Worm (Caenorhabditis elegans) whole organism, young adult: ENCODE results near the gene C31H1.2.

Source experiments
- B0019.2 ChIP-seq: fragments of 200-800 bp; sonication (Bioruptor generic); conservative IDR thresholded peaks from 2 replicates; pipeline ENCODE4 v1.3.6; 2022; ENCODE audit warnings: missing genetic modification reagents, missing genetic modification characterization, missing compliant biosample characterization
- C17E4.6 ChIP-seq: fragments of 200-800 bp; sonication (Bioruptor generic); IDR thresholded peaks from 2 replicates; pipeline ENCODE4 v1.3.6; 2022; ENCODE audit warnings: missing genetic modification reagents, missing genetic modification characterization, missing compliant biosample characterization
- F33H1.4 ChIP-seq: fragments of 200-800 bp; sonication (Bioruptor generic); IDR thresholded peaks from 2 replicates; pipeline ENCODE4 v1.3.6; 2022; ENCODE audit warnings: missing genetic modification reagents, missing genetic modification characterization, missing compliant biosample characterization
- T07F8.4 ChIP-seq: sonication (generic microtip); optimal IDR thresholded peaks from 2 replicates; lab custom pipeline; 2016; ENCODE audit warnings: mild to moderate bottlenecking, missing genetic modification characterization, moderate library complexity, missing compliant biosample characterization
- Y53F4B.3 ChIP-seq: fragments of 200-800 bp; sonication (Bioruptor generic); IDR thresholded peaks from 2 replicates; pipeline ENCODE4 v1.3.6; 2022; ENCODE audit warnings: missing genetic modification reagents, missing genetic modification characterization, missing compliant biosample characterization
- attf-3 ChIP-seq: fragments of 200-800 bp; sonication (Bioruptor generic); conservative IDR thresholded peaks from 2 replicates; pipeline ENCODE4 v1.3.6; 2022; ENCODE audit warnings: missing genetic modification reagents, missing genetic modification characterization, missing compliant biosample characterization
- cebp-2 ChIP-seq: fragments of 200-800 bp; sonication (Bioruptor generic); IDR thresholded peaks from 2 replicates; pipeline ENCODE4 v1.3.6; 2022; ENCODE audit warnings: missing genetic modification characterization, missing compliant biosample characterization
- dox-1 ChIP-seq: fragments of 200-800 bp; sonication (Bioruptor generic); IDR thresholded peaks from 2 replicates; pipeline ENCODE4 v1.3.6; 2022; ENCODE audit warnings: missing genetic modification reagents, missing genetic modification characterization, missing compliant biosample characterization
- dpff-1 ChIP-seq: sonication (generic microtip); optimal IDR thresholded peaks from 2 replicates; lab custom pipeline; 2017; ENCODE audit warnings: mild to moderate bottlenecking, missing genetic modification characterization, missing compliant biosample characterization
- let-526 ChIP-seq: fragments of 200-800 bp; sonication (Bioruptor generic); IDR thresholded peaks from 2 replicates; pipeline ENCODE4 v1.3.6; 2022; ENCODE audit warnings: missing genetic modification reagents, missing genetic modification characterization, missing compliant biosample characterization
- pha-4 ChIP-seq: fragments of 150-350 bp; sonication (generic microtip); optimal IDR thresholded peaks from 2 replicates; lab custom pipeline; 2014; ENCODE audit warnings: missing biosample characterization, missing genetic modification reagents, missing genetic modification characterization
- ztf-6 ChIP-seq: fragments of 200-800 bp; sonication (Bioruptor generic); IDR thresholded peaks from 2 replicates; pipeline ENCODE4 v1.3.6; 2022; ENCODE audit warnings: missing genetic modification reagents, missing genetic modification characterization, missing compliant biosample characterization

ce11 chrIV:5783675-5784074, 7.4 kb upstream of the C31H1.2 start:
- TF ChIP-seq Y53F4B.3 (GFP tag; lab: Robert Waterston, UW) = no peak
- no peak for TF ChIP-seq C17E4.6
- TF ChIP-seq let-526 (GFP tag; lab: Robert Waterston, UW) = no peak
- TF ChIP-seq B0019.2 (GFP tag; lab: Robert Waterston, UW) = no peak
- no peak for TF ChIP-seq attf-3 (GFP tag; lab: Robert Waterston, UW)
- TF ChIP-seq dox-1 (GFP tag; lab: Robert Waterston, UW) = no peak
- TF ChIP-seq ztf-6 = no peak
- no peak for TF ChIP-seq pha-4 (tag; lab: Kevin White, UChicago)
- TF ChIP-seq dpff-1 (tag; lab: Kevin White, UChicago) = no peak
- no peak for TF ChIP-seq cebp-2 (GFP tag; lab: Robert Waterston, UW)
- TF ChIP-seq F33H1.4 (GFP tag; lab: Robert Waterston, UW) = no peak
- no peak for TF ChIP-seq T07F8.4 (tag; lab: Kevin White, UChicago)
